Worm (Caenorhabditis elegans) whole organism, L1 larva: ENCODE measurements around the gene cpar-1.
A peak's percentile ranks its signal among the peaks of the same experiment; 100 is the strongest.

Experiments used
- C16A3.4 ChIP-seq: fragments of 150-350 bp; optimal IDR thresholded peaks from 2 replicates; lab custom pipeline; 2014; ENCODE audit warnings: missing biosample characterization, missing genetic modification characterization
- C34B4.2 ChIP-seq: sonication (generic microtip); optimal IDR thresholded peaks from 2 replicates; lab custom pipeline; 2017; ENCODE audit warnings: mild to moderate bottlenecking, missing genetic modification characterization, missing compliant biosample characterization
- F16B12.6 ChIP-seq: fragments of 150-350 bp; optimal IDR thresholded peaks from 2 replicates; lab custom pipeline; 2014; ENCODE audit warnings: missing biosample characterization, missing genetic modification characterization
- aha-1 ChIP-seq: fragments of 150-350 bp; optimal IDR thresholded peaks from 2 replicates; lab custom pipeline; 2014; ENCODE audit warnings: missing biosample characterization, missing genetic modification characterization
- ama-1 ChIP-seq: fragments of 150-350 bp; optimal IDR thresholded peaks from 2 replicates; lab custom pipeline; 2014
- blmp-1 ChIP-seq: fragments of 150-350 bp; optimal IDR thresholded peaks from 2 replicates; lab custom pipeline; 2014; ENCODE audit warnings: missing biosample characterization, missing genetic modification characterization
- ceh-63 ChIP-seq: fragments of 200-800 bp; sonication (Bioruptor generic); optimal IDR thresholded peaks from 2 replicates; lab custom pipeline; 2018; ENCODE audit warnings: mild to moderate bottlenecking, missing genetic modification characterization, missing compliant biosample characterization
- ceh-8 ChIP-seq: fragments of 200-800 bp; sonication (Bioruptor generic); optimal IDR thresholded peaks from 2 replicates; lab custom pipeline; 2018; ENCODE audit warnings: mild to moderate bottlenecking, missing genetic modification characterization, moderate library complexity, missing compliant biosample characterization
- ceh-88 ChIP-seq: fragments of 200-800 bp; sonication (Bioruptor generic); IDR thresholded peaks from 2 replicates; pipeline ENCODE4 v1.3.6; 2022; ENCODE audit warnings: missing genetic modification characterization, missing compliant biosample characterization
- ces-1 ChIP-seq: fragments of 150-350 bp; optimal IDR thresholded peaks from 2 replicates; lab custom pipeline; 2014; ENCODE audit warnings: missing biosample characterization, missing genetic modification reagents, missing genetic modification characterization
- dsc-1 ChIP-seq: sonication (generic microtip); optimal IDR thresholded peaks from 2 replicates; lab custom pipeline; 2016; ENCODE audit warnings: mild to moderate bottlenecking, missing genetic modification characterization, missing compliant biosample characterization
- efl-1 ChIP-seq, 4 experiments: fragments of 150-350 bp; optimal IDR thresholded peaks in 3 of 4; peaks in 1 of 4; 1 replicate in 1 of 4; 2 replicates in 3 of 4; lab custom pipeline; 2014; ENCODE audit warnings: missing biosample characterization in 2 of 4, missing genetic modification characterization in 2 of 4, missing genetic modification reagents in 2 of 4
- elt-3 ChIP-seq, 6 experiments: fragments of 150-350 bp in 1 of 6; sonication (generic microtip); optimal IDR thresholded peaks; 2 replicates each; lab custom pipeline; 2017 to 2018; ENCODE audit warnings: missing biosample characterization in 6 of 6, missing genetic modification characterization in 6 of 6, inconsistent platforms in 1 of 6
- fkh-10 ChIP-seq: sonication (generic microtip); optimal IDR thresholded peaks from 2 replicates; lab custom pipeline; 2017; ENCODE audit warnings: missing biosample characterization, missing genetic modification reagents, missing genetic modification characterization
- fkh-8 ChIP-seq: sonication (generic microtip); optimal IDR thresholded peaks from 2 replicates; lab custom pipeline; 2016; ENCODE audit warnings: mild to moderate bottlenecking, missing genetic modification characterization, missing compliant biosample characterization
- fos-1 ChIP-seq: fragments of 150-350 bp; optimal IDR thresholded peaks from 2 replicates; lab custom pipeline; 2014; ENCODE audit warnings: missing biosample characterization, missing genetic modification characterization
- grh-1 ChIP-seq: fragments of 200-800 bp; sonication (Bioruptor generic); IDR thresholded peaks from 2 replicates; pipeline ENCODE4 v1.3.6; 2022; ENCODE audit warnings: missing genetic modification reagents, missing genetic modification characterization, missing compliant biosample characterization
- hlh-17 ChIP-seq: fragments of 200-800 bp; sonication (Bioruptor generic); optimal IDR thresholded peaks from 2 replicates; lab custom pipeline; 2018; ENCODE audit warnings: missing genetic modification characterization, mild to moderate bottlenecking, missing compliant biosample characterization, moderate library complexity, borderline replicate concordance
- irx-1 ChIP-seq: sonication (generic microtip); optimal IDR thresholded peaks from 2 replicates; lab custom pipeline; 2016; ENCODE audit warnings: missing genetic modification characterization, missing compliant biosample characterization
- isw-1 ChIP-seq: fragments of 200-800 bp; sonication (Bioruptor generic); IDR thresholded peaks from 2 replicates; pipeline ENCODE4 v1.3.6; 2022; ENCODE audit warnings: missing genetic modification characterization, missing compliant biosample characterization
- jun-1 ChIP-seq: fragments of 150-350 bp; optimal IDR thresholded peaks from 2 replicates; lab custom pipeline; 2014; ENCODE audit warnings: missing biosample characterization, missing genetic modification reagents, missing genetic modification characterization
- lin-14 ChIP-seq: fragments of 200-800 bp; sonication (Bioruptor generic); optimal IDR thresholded peaks from 2 replicates; lab custom pipeline; 2018; ENCODE audit warnings: mild to moderate bottlenecking, missing genetic modification characterization, moderate library complexity, missing compliant biosample characterization
- lin-15B ChIP-seq: fragments of 150-350 bp; sonication (generic microtip); optimal IDR thresholded peaks from 3 replicates; lab custom pipeline; 2014; ENCODE audit warnings: missing biosample characterization, missing genetic modification characterization
- lir-3 ChIP-seq: sonication (generic microtip); optimal IDR thresholded peaks from 2 replicates; lab custom pipeline; 2016; ENCODE audit warnings: mild to moderate bottlenecking, missing genetic modification characterization, moderate library complexity, missing compliant biosample characterization; ENCODE audit not compliant: poor library complexity
- lsy-2 ChIP-seq, 2 experiments: fragments of 150-350 bp; optimal IDR thresholded peaks; 2 replicates each; lab custom pipeline; 2014; ENCODE audit warnings: missing biosample characterization in 2 of 2, missing genetic modification characterization in 2 of 2
- mep-1 ChIP-seq: fragments of 150-350 bp; optimal IDR thresholded peaks from 2 replicates; lab custom pipeline; 2014; ENCODE audit warnings: missing biosample characterization, missing genetic modification characterization
- nhr-12 ChIP-seq: sonication (generic microtip); optimal IDR thresholded peaks from 2 replicates; lab custom pipeline; 2017; ENCODE audit warnings: missing biosample characterization, missing genetic modification characterization
- nhr-19 ChIP-seq: fragments of 200-800 bp; sonication (Bioruptor generic); conservative IDR thresholded peaks from 2 replicates; pipeline ENCODE4 v1.3.6; 2022; ENCODE audit warnings: missing genetic modification characterization, missing compliant biosample characterization
- nhr-20 ChIP-seq: sonication (generic microtip); optimal IDR thresholded peaks from 2 replicates; lab custom pipeline; 2016; ENCODE audit warnings: mild to moderate bottlenecking, missing genetic modification characterization, missing compliant biosample characterization
- nhr-237 ChIP-seq: fragments of 150-350 bp; optimal IDR thresholded peaks from 2 replicates; lab custom pipeline; 2014; ENCODE audit warnings: missing biosample characterization, missing genetic modification characterization
- nhr-28 ChIP-seq: fragments of 150-350 bp; optimal IDR thresholded peaks from 2 replicates; lab custom pipeline; 2014; ENCODE audit warnings: missing biosample characterization, missing genetic modification characterization
- nhr-77 ChIP-seq: fragments of 150-350 bp; optimal IDR thresholded peaks from 2 replicates; lab custom pipeline; 2014; ENCODE audit warnings: missing biosample characterization, missing genetic modification characterization
- nhr-84 ChIP-seq: sonication (generic microtip); optimal IDR thresholded peaks from 2 replicates; lab custom pipeline; 2017; ENCODE audit warnings: missing biosample characterization, missing genetic modification characterization
- pag-3 ChIP-seq: sonication (generic microtip); optimal IDR thresholded peaks from 2 replicates; lab custom pipeline; 2017; ENCODE audit warnings: missing genetic modification characterization, mild to moderate bottlenecking, missing compliant biosample characterization, antibody characterized with exemption, borderline replicate concordance; ENCODE audit not compliant: insufficient read depth
- pax-3 ChIP-seq: fragments of 200-800 bp; sonication (Bioruptor generic); optimal IDR thresholded peaks from 2 replicates; lab custom pipeline; 2018; ENCODE audit warnings: mild to moderate bottlenecking, missing genetic modification characterization, moderate library complexity, missing compliant biosample characterization
- rnt-1 ChIP-seq: sonication (generic microtip); optimal IDR thresholded peaks from 2 replicates; lab custom pipeline; 2016; ENCODE audit warnings: mild to moderate bottlenecking, missing genetic modification characterization, moderate library complexity, missing compliant biosample characterization
- snpc-4 ChIP-seq: fragments of 150-350 bp; optimal IDR thresholded peaks from 2 replicates; lab custom pipeline; 2014; ENCODE audit warnings: missing biosample characterization, missing genetic modification characterization
- sptf-1 ChIP-seq: fragments of 150-350 bp; optimal IDR thresholded peaks from 2 replicates; lab custom pipeline; 2014; ENCODE audit warnings: missing biosample characterization, missing genetic modification characterization
- tbx-2 ChIP-seq: sonication (generic microtip); optimal IDR thresholded peaks from 2 replicates; lab custom pipeline; 2016; ENCODE audit warnings: missing genetic modification characterization, missing compliant biosample characterization
- tlp-1 ChIP-seq: fragments of 150-350 bp; optimal IDR thresholded peaks from 2 replicates; lab custom pipeline; 2014; ENCODE audit warnings: missing biosample characterization, missing genetic modification characterization
- unc-130 ChIP-seq: fragments of 150-350 bp; optimal IDR thresholded peaks from 2 replicates; lab custom pipeline; 2017; ENCODE audit warnings: missing biosample characterization, missing genetic modification characterization, inconsistent platforms
- unc-30 ChIP-seq: sonication (generic microtip); optimal IDR thresholded peaks from 2 replicates; lab custom pipeline; 2017; ENCODE audit warnings: missing biosample characterization, missing genetic modification characterization
- unc-62 ChIP-seq: fragments of 150-350 bp; optimal IDR thresholded peaks from 2 replicates; lab custom pipeline; 2014; ENCODE audit warnings: missing biosample characterization, missing genetic modification reagents, missing genetic modification characterization
- vab-15 ChIP-seq: sonication (generic microtip); optimal IDR thresholded peaks from 2 replicates; lab custom pipeline; 2017; ENCODE audit warnings: missing genotype, mild to moderate bottlenecking, missing genetic modification characterization, missing compliant biosample characterization
- zag-1 ChIP-seq: fragments of 150-350 bp; optimal IDR thresholded peaks from 2 replicates; lab custom pipeline; 2014; ENCODE audit warnings: missing biosample characterization, missing genetic modification characterization
- zip-4 ChIP-seq: fragments of 200-800 bp; sonication (Bioruptor generic); optimal IDR thresholded peaks from 2 replicates; lab custom pipeline; 2018; ENCODE audit warnings: mild to moderate bottlenecking, missing genetic modification characterization, moderate library complexity, missing compliant biosample characterization
- ztf-11 ChIP-seq, 2 experiments: sonication (generic microtip); optimal IDR thresholded peaks; 2 replicates each; lab custom pipeline; 2016 to 2017; ENCODE audit warnings: missing genetic modification characterization in 2 of 2, missing biosample characterization in 1 of 2, missing compliant biosample characterization in 1 of 2
- ztf-4 ChIP-seq: fragments of 150-350 bp; optimal IDR thresholded peaks from 2 replicates; lab custom pipeline; 2014; ENCODE audit warnings: missing biosample characterization, missing genetic modification characterization

Gene cpar-1

DNA sequence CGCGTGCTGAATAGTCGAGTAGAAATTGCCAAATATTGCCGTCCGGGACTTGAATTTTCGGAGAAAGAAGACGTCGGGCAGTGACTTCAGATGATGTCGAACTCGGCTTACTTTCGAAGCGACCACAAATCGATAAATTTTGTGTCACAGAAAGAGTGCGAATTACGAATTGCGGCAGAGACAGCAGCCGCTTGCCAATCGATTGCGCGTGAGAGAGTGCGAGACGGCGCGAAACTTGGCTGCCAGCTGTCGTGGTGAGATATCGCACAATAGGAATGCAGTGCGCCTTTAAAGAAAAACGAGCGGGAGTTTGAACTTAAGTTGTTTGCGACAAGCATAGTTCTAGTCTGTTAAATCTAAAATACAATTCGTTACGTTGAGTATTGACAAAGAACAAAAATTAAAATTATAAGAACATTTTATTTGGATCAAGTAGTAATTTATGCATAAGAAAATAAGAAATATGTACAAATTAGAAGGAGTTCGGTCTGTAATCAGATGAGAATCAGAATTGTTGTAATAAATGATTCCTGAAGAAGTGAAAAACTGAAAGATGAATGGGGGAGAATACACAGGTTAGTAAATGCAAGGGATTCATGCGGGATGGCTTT is 9.7 kb downstream of the cpar-1 start, which contains the start of gene pir-2 (continued):
- TF ChIP-seq fos-1 (tag; lab: Kevin White, UChicago) (peak; percentile 83), mep-1 (tag; lab: Kevin White, UChicago) (peak; percentile 89), snpc-4 (tag; lab: Kevin White, UChicago) (peak; percentile 76), aha-1 (peak; percentile 47), tlp-1 (no peak), irx-1 (tag; lab: Kevin White, UChicago) (peak; percentile 56), hlh-17 (no peak), ceh-63 (no peak), fkh-8 (tag; lab: Kevin White, UChicago) (peak; percentile 80), lsy-2 (tag; optimal IDR thresholded peaks at IDR 0.05; lab: Kevin White, UChicago) (peak; percentile 92 to 96), nhr-20 (tag; lab: Kevin White, UChicago) (peak; percentile 82), fkh-10 (GFP tag; lab: Kevin White, UChicago) (peak; percentile 65), ama-1 (no peak), lir-3 (tag; lab: Kevin White, UChicago) (peak; percentile 50), tbx-2 (tag; lab: Kevin White, UChicago) (peak; percentile 88), vab-15 (tag; lab: Kevin White, UChicago) (no peak), ztf-11 (tag; optimal IDR thresholded peaks at IDR 0.05; lab: Kevin White, UChicago) (peak in 1 of 2 experiments; percentile 57), nhr-12 (tag; lab: Kevin White, UChicago) (no peak), pag-3 (tag; lab: Kevin White, UChicago) (no peak), nhr-19 (GFP tag; lab: Robert Waterston, UW) (peak; percentile 85), nhr-84 (tag; lab: Kevin White, UChicago) (no peak), sptf-1 (tag; lab: Kevin White, UChicago) (no peak), C34B4.2 (tag; lab: Kevin White, UChicago) (no peak), F16B12.6 (peak; percentile 68), nhr-77 (tag; lab: Kevin White, UChicago) (peak; percentile 75), unc-30 (tag; lab: Kevin White, UChicago) (no peak), ces-1 (no peak), zag-1 (tag; lab: Kevin White, UChicago) (no peak), zip-4 (peak; percentile 48), ztf-4 (tag; lab: Kevin White, UChicago) (peak; percentile 85), dsc-1 (tag; lab: Kevin White, UChicago) (peak; percentile 57), C16A3.4 (tag; lab: Kevin White, UChicago) (peak; percentile 84), nhr-28 (tag; lab: Kevin White, UChicago) (no peak), lin-15B (tag; lab: Kevin White, UChicago) (peak; percentile 76), elt-3 (tag; optimal IDR thresholded peaks at IDR 0.05; lab: Kevin White, UChicago) (peak in 1 of 6 experiments; percentile 43), ceh-8 (GFP tag; lab: Kevin White, UChicago) (peak; percentile 19), blmp-1 (tag; lab: Kevin White, UChicago) (peak; percentile 50), pax-3 (tag; lab: Kevin White, UChicago) (no peak), ceh-88 (GFP tag; lab: Robert Waterston, UW) (peak; percentile 64; the same call in 1 of the 2 replicates), lin-14 (GFP tag; lab: Kevin White, UChicago) (peak; percentile 88), jun-1 (tag; lab: Kevin White, UChicago) (peak; percentile 84), unc-62 (no peak), efl-1 (optimal IDR thresholded peaks at IDR 0.05; lab: Kevin White, UChicago) (peak; percentile 94 to 96), efl-1 (GFP tag; optimal IDR thresholded peaks at IDR 0.05 in 1 of 2; lab: Kevin White, UChicago) (peak; percentile 94 to 99), isw-1 (GFP tag; lab: Robert Waterston, UW) (peak; percentile 86), grh-1 (GFP tag; lab: Robert Waterston, UW) (peak; percentile 58), rnt-1 (tag; lab: Kevin White, UChicago) (peak; percentile 91), nhr-237 (tag; lab: Kevin White, UChicago) (peak; percentile 41), unc-130 (peak; percentile 68)
